Worm (Caenorhabditis elegans) whole organism, L1 larva: ENCODE data around the gene secs-1.
A peak's percentile ranks its signal among the peaks of the same experiment; 100 is the strongest.

Experiments used
- C16A3.4 ChIP-seq: fragments of 150-350 bp; optimal IDR thresholded peaks from 2 replicates; lab custom pipeline; 2014; ENCODE audit warnings: missing biosample characterization, missing genetic modification characterization
- C34B4.2 ChIP-seq: sonication (generic microtip); optimal IDR thresholded peaks from 2 replicates; lab custom pipeline; 2017; ENCODE audit warnings: mild to moderate bottlenecking, missing genetic modification characterization, missing compliant biosample characterization
- Y116A8C.19 ChIP-seq: sonication (generic microtip); optimal IDR thresholded peaks from 2 replicates; lab custom pipeline; 2016; ENCODE audit warnings: missing compliant biosample characterization, missing genetic modification characterization, borderline replicate concordance
- aha-1 ChIP-seq: fragments of 150-350 bp; optimal IDR thresholded peaks from 2 replicates; lab custom pipeline; 2014; ENCODE audit warnings: missing biosample characterization, missing genetic modification characterization
- aly-2 ChIP-seq: fragments of 150-350 bp; optimal IDR thresholded peaks from 2 replicates; lab custom pipeline; 2014; ENCODE audit warnings: missing biosample characterization, missing genetic modification characterization
- ama-1 ChIP-seq: fragments of 150-350 bp; optimal IDR thresholded peaks from 2 replicates; lab custom pipeline; 2014
- blmp-1 ChIP-seq: fragments of 150-350 bp; optimal IDR thresholded peaks from 2 replicates; lab custom pipeline; 2014; ENCODE audit warnings: missing biosample characterization, missing genetic modification characterization
- ceh-82 ChIP-seq, 3 experiments: fragments of 150-350 bp in 1 of 3; sonication (generic microtip) in 2 of 3; optimal IDR thresholded peaks; 2 replicates each; lab custom pipeline; 2014 to 2017; ENCODE audit warnings: missing biosample characterization in 3 of 3, missing genetic modification characterization in 3 of 3
- ces-1 ChIP-seq: fragments of 150-350 bp; optimal IDR thresholded peaks from 2 replicates; lab custom pipeline; 2014; ENCODE audit warnings: missing biosample characterization, missing genetic modification reagents, missing genetic modification characterization
- dsc-1 ChIP-seq: sonication (generic microtip); optimal IDR thresholded peaks from 2 replicates; lab custom pipeline; 2016; ENCODE audit warnings: mild to moderate bottlenecking, missing genetic modification characterization, missing compliant biosample characterization
- egl-13 ChIP-seq: sonication (generic microtip); optimal IDR thresholded peaks from 2 replicates; lab custom pipeline; 2016; ENCODE audit warnings: missing genotype, missing genetic modification reagents, missing genetic modification characterization, missing compliant biosample characterization
- egl-27 ChIP-seq, 2 experiments: fragments of 150-350 bp in 1 of 2; sonication (generic microtip); optimal IDR thresholded peaks; 3 replicates each; lab custom pipeline; 2017 to 2018; ENCODE audit warnings: missing biosample characterization in 2 of 2, missing genetic modification characterization in 2 of 2, missing genetic modification reagents in 2 of 2
- elt-2 ChIP-seq: sonication (generic microtip); optimal IDR thresholded peaks from 2 replicates; lab custom pipeline; 2016; ENCODE audit warnings: missing genetic modification characterization, mild to moderate bottlenecking, inconsistent platforms, missing compliant biosample characterization, missing genetic modification reagents
- elt-3 ChIP-seq, 6 experiments: fragments of 150-350 bp in 1 of 6; sonication (generic microtip); optimal IDR thresholded peaks; 2 replicates each; lab custom pipeline; 2017 to 2018; ENCODE audit warnings: missing biosample characterization in 6 of 6, missing genetic modification characterization in 6 of 6, inconsistent platforms in 1 of 6
- ets-5 ChIP-seq: fragments of 200-800 bp; sonication (Bioruptor generic); IDR thresholded peaks from 2 replicates; pipeline ENCODE4 v1.3.6; 2022; ENCODE audit warnings: missing genetic modification characterization, missing compliant biosample characterization
- fkh-4 ChIP-seq: sonication (generic microtip); optimal IDR thresholded peaks from 2 replicates; lab custom pipeline; 2016; ENCODE audit warnings: missing compliant biosample characterization, missing genetic modification characterization, borderline replicate concordance
- hlh-4 ChIP-seq: sonication (generic microtip); optimal IDR thresholded peaks from 2 replicates; lab custom pipeline; 2016; ENCODE audit warnings: mild to moderate bottlenecking, missing genetic modification characterization, missing compliant biosample characterization
- jun-1 ChIP-seq: fragments of 150-350 bp; optimal IDR thresholded peaks from 2 replicates; lab custom pipeline; 2014; ENCODE audit warnings: missing biosample characterization, missing genetic modification reagents, missing genetic modification characterization
- lin-13 ChIP-seq: fragments of 150-350 bp; optimal IDR thresholded peaks from 2 replicates; lab custom pipeline; 2014; ENCODE audit warnings: missing biosample characterization, missing genetic modification reagents, missing genetic modification characterization
- lin-14 ChIP-seq: fragments of 200-800 bp; sonication (Bioruptor generic); optimal IDR thresholded peaks from 2 replicates; lab custom pipeline; 2018; ENCODE audit warnings: mild to moderate bottlenecking, missing genetic modification characterization, moderate library complexity, missing compliant biosample characterization
- lin-15B ChIP-seq: fragments of 150-350 bp; sonication (generic microtip); optimal IDR thresholded peaks from 3 replicates; lab custom pipeline; 2014; ENCODE audit warnings: missing biosample characterization, missing genetic modification characterization
- lin-39 ChIP-seq: fragments of 150-350 bp; optimal IDR thresholded peaks from 2 replicates; lab custom pipeline; 2014; ENCODE audit warnings: missing biosample characterization, missing genetic modification reagents, missing genetic modification characterization
- lir-3 ChIP-seq: sonication (generic microtip); optimal IDR thresholded peaks from 2 replicates; lab custom pipeline; 2016; ENCODE audit warnings: mild to moderate bottlenecking, missing genetic modification characterization, moderate library complexity, missing compliant biosample characterization; ENCODE audit not compliant: poor library complexity
- mdl-1 ChIP-seq, 2 experiments: fragments of 150-350 bp; optimal IDR thresholded peaks; 2 replicates each; lab custom pipeline; 2014 to 2017; ENCODE audit warnings: missing biosample characterization in 2 of 2, missing genetic modification characterization in 2 of 2, inconsistent platforms in 1 of 2
- mef-2 ChIP-seq: fragments of 150-350 bp; optimal IDR thresholded peaks from 2 replicates; lab custom pipeline; 2014; ENCODE audit warnings: missing biosample characterization, missing genetic modification characterization
- mep-1 ChIP-seq: fragments of 150-350 bp; optimal IDR thresholded peaks from 2 replicates; lab custom pipeline; 2014; ENCODE audit warnings: missing biosample characterization, missing genetic modification characterization
- nhr-11 ChIP-seq: fragments of 150-350 bp; optimal IDR thresholded peaks from 2 replicates; lab custom pipeline; 2014; ENCODE audit warnings: missing biosample characterization, missing genetic modification characterization
- nhr-12 ChIP-seq: sonication (generic microtip); optimal IDR thresholded peaks from 2 replicates; lab custom pipeline; 2017; ENCODE audit warnings: missing biosample characterization, missing genetic modification characterization
- nhr-84 ChIP-seq: sonication (generic microtip); optimal IDR thresholded peaks from 2 replicates; lab custom pipeline; 2017; ENCODE audit warnings: missing biosample characterization, missing genetic modification characterization
- nhr-85 ChIP-seq: sonication (generic microtip); peaks from one replicate; lab custom pipeline; 2016; ENCODE audit warnings: missing genetic modification characterization, inconsistent platforms, missing compliant biosample characterization
- pag-3 ChIP-seq: sonication (generic microtip); optimal IDR thresholded peaks from 2 replicates; lab custom pipeline; 2017; ENCODE audit warnings: missing genetic modification characterization, mild to moderate bottlenecking, missing compliant biosample characterization, antibody characterized with exemption, borderline replicate concordance; ENCODE audit not compliant: insufficient read depth
- pax-3 ChIP-seq: fragments of 200-800 bp; sonication (Bioruptor generic); optimal IDR thresholded peaks from 2 replicates; lab custom pipeline; 2018; ENCODE audit warnings: mild to moderate bottlenecking, missing genetic modification characterization, moderate library complexity, missing compliant biosample characterization
- pqm-1 ChIP-seq: sonication (generic microtip); optimal IDR thresholded peaks from 3 replicates; lab custom pipeline; 2017; ENCODE audit warnings: missing biosample characterization, missing genetic modification characterization
- rnt-1 ChIP-seq: sonication (generic microtip); optimal IDR thresholded peaks from 2 replicates; lab custom pipeline; 2016; ENCODE audit warnings: mild to moderate bottlenecking, missing genetic modification characterization, moderate library complexity, missing compliant biosample characterization
- snpc-4 ChIP-seq: fragments of 150-350 bp; optimal IDR thresholded peaks from 2 replicates; lab custom pipeline; 2014; ENCODE audit warnings: missing biosample characterization, missing genetic modification characterization
- sup-37 ChIP-seq: fragments of 200-800 bp; sonication (Bioruptor generic); optimal IDR thresholded peaks from 2 replicates; lab custom pipeline; 2018; ENCODE audit warnings: mild to moderate bottlenecking, missing genetic modification characterization, missing compliant biosample characterization
- swsn-7 ChIP-seq: sonication (generic microtip); optimal IDR thresholded peaks from 2 replicates; lab custom pipeline; 2016; ENCODE audit warnings: missing genetic modification characterization, missing compliant biosample characterization
- tlp-1 ChIP-seq: fragments of 150-350 bp; optimal IDR thresholded peaks from 2 replicates; lab custom pipeline; 2014; ENCODE audit warnings: missing biosample characterization, missing genetic modification characterization
- unc-62 ChIP-seq: fragments of 150-350 bp; optimal IDR thresholded peaks from 2 replicates; lab custom pipeline; 2014; ENCODE audit warnings: missing biosample characterization, missing genetic modification reagents, missing genetic modification characterization
- unc-98 ChIP-seq: fragments of 200-800 bp; sonication (Bioruptor generic); IDR thresholded peaks from 2 replicates; pipeline ENCODE4 v1.3.6; 2022; ENCODE audit warnings: missing genetic modification characterization, missing compliant biosample characterization
- vab-15 ChIP-seq: sonication (generic microtip); optimal IDR thresholded peaks from 2 replicates; lab custom pipeline; 2017; ENCODE audit warnings: missing genotype, mild to moderate bottlenecking, missing genetic modification characterization, missing compliant biosample characterization

secs-1 gene

ce11 chrV:10790921-10791320, 13.4 kb downstream of the secs-1 start, which contains the start of gene D1054.9:
TSS of gene D1054.9 (minus strand) at chrV:10791057.
- TF ChIP-seq ces-1 (GFP tag; lab: Kevin White, UChicago) (no peak), lin-39 (tag; lab: Kevin White, UChicago) (no peak), unc-98 (GFP tag; lab: Robert Waterston, UW) (no peak), vab-15 (tag; lab: Kevin White, UChicago) (no peak), lin-13 (GFP tag; lab: Kevin White, UChicago) (no peak), egl-27 (tag; optimal IDR thresholded peaks at IDR 0.05; lab: Kevin White, UChicago) (no peak), C34B4.2 (tag; lab: Kevin White, UChicago) (no peak), egl-13 (tag; lab: Kevin White, UChicago) (no peak), unc-62 (no peak), aha-1 (tag; lab: Kevin White, UChicago) (no peak), pax-3 (no peak), lin-14 (GFP tag; lab: Kevin White, UChicago) (no peak), blmp-1 (tag; lab: Kevin White, UChicago) (no peak), ama-1 (no peak), dsc-1 (no peak), snpc-4 (tag; lab: Kevin White, UChicago) (no peak), pqm-1 (no peak), rnt-1 (no peak), nhr-11 (tag; lab: Kevin White, UChicago) (no peak), ets-5 (no peak)

- no peak for TF ChIP-seq ceh-82 (tag; optimal IDR thresholded peaks at IDR 0.05; lab: Kevin White, UChicago)
- no peak for TF ChIP-seq lir-3 (tag; lab: Kevin White, UChicago)
- TF ChIP-seq nhr-12 (tag; lab: Kevin White, UChicago), result no peak
- TF ChIP-seq tlp-1 (tag; lab: Kevin White, UChicago), result no peak
- no peak for TF ChIP-seq ama-1
- TF ChIP-seq Y116A8C.19 (tag; lab: Kevin White, UChicago), result no peak
- TF ChIP-seq mep-1 (tag; lab: Kevin White, UChicago), result no peak
- no peak for TF ChIP-seq pag-3
- TF ChIP-seq elt-2 (tag; lab: Kevin White, UChicago), result no peak
- TF ChIP-seq pax-3, result no peak
- TF ChIP-seq swsn-7, result no peak
- no peak for TF ChIP-seq nhr-84
- TF ChIP-seq mdl-1 (tag; optimal IDR thresholded peaks at IDR 0.05; lab: Kevin White, UChicago), result no peak
- TF ChIP-seq lin-15B (tag; lab: Kevin White, UChicago), result no peak
- TF ChIP-seq rnt-1, result no peak
- TF ChIP-seq aly-2 (tag; lab: Kevin White, UChicago), result no peak
- no peak for TF ChIP-seq dsc-1
- no peak for TF ChIP-seq elt-3 (tag; optimal IDR thresholded peaks at IDR 0.05; lab: Kevin White, UChicago)
- TF ChIP-seq unc-98 (GFP tag; lab: Robert Waterston, UW), result no peak
- TF ChIP-seq sup-37, result no peak
Observed at ce11 chrV:10784011-10784410, 20.3 kb downstream of the secs-1 start, which contains the start of gene D1054.8. TSS of gene D1054.8 (plus strand) at chrV:10784311.

ce11 chrV:10776528-10777055, 27.7 kb downstream of the secs-1 start, which contains the start of gene D1054.5:
TSS of gene D1054.5 (minus strand) at chrV:10776578.
- TF ChIP-seq C16A3.4, result no peak
- TF ChIP-seq jun-1 (tag; lab: Kevin White, UChicago), result peak; percentile 30
- TF ChIP-seq mef-2 (tag; lab: Kevin White, UChicago), result no peak
- TF ChIP-seq elt-2 (tag; lab: Kevin White, UChicago), result peak; percentile 94

ce11 chrV:10773216-10773615, 31.1 kb downstream of the secs-1 start:
- no peak for TF ChIP-seq aha-1 (tag; lab: Kevin White, UChicago)
- peak; percentile 19 for TF ChIP-seq nhr-85 (tag; lab: Kevin White, UChicago)
- no peak for TF ChIP-seq lin-13 (GFP tag; lab: Kevin White, UChicago)
- no peak for TF ChIP-seq lin-15B (tag; lab: Kevin White, UChicago)
- no peak for TF ChIP-seq fkh-4 (tag; lab: Kevin White, UChicago)
- no peak for TF ChIP-seq hlh-4 (tag; lab: Kevin White, UChicago)
